Fruit fly (Drosophila melanogaster) whole organism, wandering third instar larva: Measurements from ENCODE around the gene CG34165.

Experiments
- CG32264 ChIP-seq: fragments of 200-800 bp; sonication (Bioruptor generic); optimal IDR thresholded peaks from 2 replicates; lab custom pipeline; 2016; ENCODE audit warnings: missing biosample characterization, missing genetic modification characterization
- Dfd ChIP-seq: fragments of >200 bp; optimal IDR thresholded peaks from 2 replicates; lab custom pipeline; 2017; ENCODE audit warnings: missing biosample characterization, missing genetic modification characterization
- Dif ChIP-seq: fragments of 200-275, 200-300 bp; sonication (Bioruptor generic); optimal IDR thresholded peaks from 2 replicates; lab custom pipeline; 2018; ENCODE audit warnings: missing biosample characterization, missing genetic modification characterization; ENCODE audit not compliant: partially characterized antibody
- GATAd ChIP-seq: sonication (Bioruptor generic); optimal IDR thresholded peaks from 2 replicates; lab custom pipeline; 2016; ENCODE audit warnings: missing biosample characterization, missing genetic modification characterization
- HLH106 ChIP-seq: fragments of 200-800 bp; optimal IDR thresholded peaks from 3 replicates; lab custom pipeline; 2019; ENCODE audit warnings: missing biosample characterization, mild to moderate bottlenecking, missing genetic modification characterization, moderate library complexity
- Hnf4 ChIP-seq: fragments of 200-800 bp; sonication (Bioruptor generic); optimal IDR thresholded peaks from 2 replicates; lab custom pipeline; 2016; ENCODE audit warnings: missing biosample characterization, mild to moderate bottlenecking, missing genetic modification characterization
- Hr83 ChIP-seq: fragments of 200-300 bp; sonication (Bioruptor generic); optimal IDR thresholded peaks from 2 replicates; lab custom pipeline; 2016; ENCODE audit warnings: missing biosample characterization, mild to moderate bottlenecking, missing genetic modification characterization, moderate library complexity; ENCODE audit not compliant: poor library complexity, severe bottlenecking
- Jra ChIP-seq: sonication (Bioruptor generic); optimal IDR thresholded peaks from 2 replicates; lab custom pipeline; 2016; ENCODE audit warnings: missing biosample characterization, missing genetic modification characterization
- Mio ChIP-seq: sonication (Bioruptor generic); optimal IDR thresholded peaks from 2 replicates; lab custom pipeline; 2016; ENCODE audit warnings: missing biosample characterization, missing genetic modification characterization
- Myc ChIP-seq: fragments of >200 bp; optimal IDR thresholded peaks from 2 replicates; lab custom pipeline; 2017
- OdsH ChIP-seq: fragments of 200-800 bp; sonication (Bioruptor generic); optimal IDR thresholded peaks from 2 replicates; lab custom pipeline; 2016; ENCODE audit warnings: missing biosample characterization, mild to moderate bottlenecking, missing genetic modification characterization
- br ChIP-seq: fragments of 200-800 bp; sonication (Bioruptor generic); optimal IDR thresholded peaks from 2 replicates; lab custom pipeline; 2016; ENCODE audit warnings: missing biosample characterization, missing genetic modification characterization
- dl ChIP-seq, 2 experiments: fragments of 175-275, 200-275 bp in 1 of 2; fragments of 200-275 bp in 1 of 2; sonication (Bioruptor generic); optimal IDR thresholded peaks; lab custom pipeline; 2018; ENCODE audit warnings: mild to moderate bottlenecking in 2 of 2, missing biosample characterization in 2 of 2, missing genetic modification characterization in 2 of 2, moderate library complexity in 2 of 2; ENCODE audit not compliant: partially characterized antibody in 2 of 2, insufficient read depth in 1 of 2
- dmrt93B ChIP-seq: fragments of 200-800 bp; sonication (Bioruptor generic); optimal IDR thresholded peaks from 2 replicates; lab custom pipeline; 2018; ENCODE audit warnings: missing biosample characterization, mild to moderate bottlenecking, missing genetic modification characterization
- dsf ChIP-seq: sonication (Bioruptor generic); optimal IDR thresholded peaks from 2 replicates; lab custom pipeline; 2016; ENCODE audit warnings: missing biosample characterization, missing genetic modification characterization, borderline replicate concordance
- ey ChIP-seq: fragments of 200-800 bp; sonication (Bioruptor generic); optimal IDR thresholded peaks from 2 replicates; lab custom pipeline; 2016; ENCODE audit warnings: missing biosample characterization, missing genetic modification characterization
- foxo ChIP-seq, 2 experiments: fragments of 200-800 bp; sonication (Bioruptor generic); optimal IDR thresholded peaks; 2 replicates in 1 of 2; 3 replicates in 1 of 2; lab custom pipeline; 2016 to 2017; ENCODE audit warnings: missing biosample characterization in 2 of 2, missing genetic modification characterization in 2 of 2
- h ChIP-seq: fragments of 200-800 bp; sonication (Bioruptor generic); optimal IDR thresholded peaks from 3 replicates; lab custom pipeline; 2016; ENCODE audit warnings: missing biosample characterization, mild to moderate bottlenecking, missing genetic modification characterization
- jim ChIP-seq: fragments of 175-275, 200-325 bp; sonication (Bioruptor generic); optimal IDR thresholded peaks from 2 replicates; lab custom pipeline; 2016; ENCODE audit warnings: missing biosample characterization, mild to moderate bottlenecking, missing genetic modification characterization
- psq ChIP-seq: fragments of 200-800 bp; sonication (Bioruptor generic); optimal IDR thresholded peaks from 3 replicates; lab custom pipeline; 2017; ENCODE audit warnings: missing biosample characterization, mild to moderate bottlenecking, missing genetic modification characterization, moderate library complexity
- rgr ChIP-seq: fragments of 200-800 bp; sonication (Bioruptor generic); optimal IDR thresholded peaks from 3 replicates; lab custom pipeline; 2016; ENCODE audit warnings: missing biosample characterization, mild to moderate bottlenecking, missing genetic modification characterization
- sv ChIP-seq: fragments of 200-800 bp; sonication (Bioruptor generic); optimal IDR thresholded peaks from 3 replicates; lab custom pipeline; 2016; ENCODE audit warnings: missing biosample characterization, missing genetic modification characterization
- tai ChIP-seq: sonication (Bioruptor generic); optimal IDR thresholded peaks from 2 replicates; lab custom pipeline; 2016; ENCODE audit warnings: missing biosample characterization, missing genetic modification characterization
- usp ChIP-seq: fragments of >200 bp; optimal IDR thresholded peaks from 2 replicates; lab custom pipeline; 2017; ENCODE audit warnings: missing biosample characterization, missing genetic modification characterization
- woc ChIP-seq: sonication (Bioruptor generic); optimal IDR thresholded peaks from 2 replicates; lab custom pipeline; 2016; ENCODE audit warnings: missing biosample characterization, mild to moderate bottlenecking, missing genetic modification characterization

CG34165 gene

dm6 chr2L:14746068-14746467 is 32.5 kb downstream of the CG34165 start:
- TF ChIP-seq dl (GFP tag; optimal IDR thresholded peaks at IDR 0.05; lab: Kevin White, UChicago; ENCODE audit: insufficient read depth in 1 of 2, partially characterized antibody in 2 of 2) (no peak), sv (GFP tag; lab: Kevin White, UChicago) (no peak), woc (no peak), Hr83 (GFP tag; lab: Kevin White, UChicago) (no peak), Mio (GFP tag; lab: Kevin White, UChicago) (no peak), psq (GFP tag; lab: Kevin White, UChicago) (no peak)

- TF ChIP-seq HLH106 (tag; lab: Kevin White, UChicago), result no peak
- no peak for TF ChIP-seq dmrt93B (GFP tag; lab: Kevin White, UChicago)
- TF ChIP-seq OdsH (GFP tag; lab: Kevin White, UChicago), result no peak
- TF ChIP-seq Jra (GFP tag; lab: Kevin White, UChicago), result no peak
- no peak for TF ChIP-seq jim (GFP tag; lab: Kevin White, UChicago)
- no peak for TF ChIP-seq Dif
- TF ChIP-seq CG32264 (GFP tag; lab: Kevin White, UChicago), result no peak
- no peak for TF ChIP-seq Myc (lab: Kevin White, UChicago)
- TF ChIP-seq foxo (GFP tag; optimal IDR thresholded peaks at IDR 0.05; lab: Kevin White, UChicago), result no peak
- TF ChIP-seq h (GFP tag; lab: Kevin White, UChicago), result no peak
- TF ChIP-seq psq (GFP tag; lab: Kevin White, UChicago), result no peak
- no peak for TF ChIP-seq rgr (GFP tag; lab: Kevin White, UChicago)
- no peak for TF ChIP-seq usp (GFP tag; lab: Kevin White, UChicago)
- no peak for TF ChIP-seq ey (GFP tag; lab: Kevin White, UChicago)
- no peak for TF ChIP-seq woc
- TF ChIP-seq br, result no peak
- TF ChIP-seq Hnf4, result no peak
- TF ChIP-seq tai (GFP tag; lab: Kevin White, UChicago), result no peak
- TF ChIP-seq dsf (GFP tag; lab: Kevin White, UChicago), result no peak
- TF ChIP-seq sv (GFP tag; lab: Kevin White, UChicago), result no peak
- TF ChIP-seq, all 38 proteins: peak for 0
Measured at dm6 chr2L:14760467-14760866, 46.9 kb downstream of the CG34165 start, which contains the start of gene CG4691. TSS of gene CG4691 (plus strand) at chr2L:14760767.

- TF ChIP-seq dmrt93B (GFP tag; lab: Kevin White, UChicago) (no peak), foxo (GFP tag; optimal IDR thresholded peaks at IDR 0.05; lab: Kevin White, UChicago) (no peak), GATAd (no peak), Dfd (GFP tag; lab: Kevin White, UChicago) (no peak), dl (GFP tag; optimal IDR thresholded peaks at IDR 0.05; lab: Kevin White, UChicago; ENCODE audit: insufficient read depth in 1 of 2, partially characterized antibody in 2 of 2) (no peak), woc (no peak), rgr (GFP tag; lab: Kevin White, UChicago) (no peak), Hr83 (GFP tag; lab: Kevin White, UChicago) (no peak), h (GFP tag; lab: Kevin White, UChicago) (no peak)
- TF ChIP-seq, all 38 proteins: peak for 0
Measured at dm6 chr2L:14762465-14762864, 48.9 kb downstream of the CG34165 start, which contains the start of gene CSN1a. TSS of gene CSN1a (plus strand) at chr2L:14762765.
